Fruit fly (Drosophila melanogaster): Measurements from ENCODE around the gene Noc2.

- TF ChIP-seq Hr39 (GFP tag; optimal IDR thresholded peaks at IDR 0.05) (no peak), Ets21C (GFP tag; optimal IDR thresholded peaks at IDR 0.05) (no peak), CG8319 (GFP tag; optimal IDR thresholded peaks at IDR 0.05) (no peak), Sox14 (GFP tag; optimal IDR thresholded peaks at IDR 0.05) (no peak), pdm3 (GFP tag; optimal IDR thresholded peaks at IDR 0.05) (no peak), Eip78C (GFP tag) (no peak), CG10631 (GFP tag; optimal IDR thresholded peaks at IDR 0.05) (no peak), Blimp-1 (GFP tag; optimal IDR thresholded peaks at IDR 0.05) (no peak), salr (GFP tag; optimal IDR thresholded peaks at IDR 0.05) (no peak), vri (GFP tag; optimal IDR thresholded peaks at IDR 0.05) (peak; percentile 81), dsx (GFP tag; optimal IDR thresholded peaks at IDR 0.05; ENCODE audit: poor library complexity, severe bottlenecking) (no peak), cyc (GFP tag; optimal IDR thresholded peaks at IDR 0.05) (no peak), CG8632 (GFP tag; optimal IDR thresholded peaks at IDR 0.05) (no peak)
Observed at dm6 chr2L:21178436-21179216, 15.2 kb downstream of the Noc2 start.

Data from whole organism, prepupa.